Fruit fly (Drosophila melanogaster): Measurements from ENCODE around the gene Lim1.

- TF ChIP-seq Hr39 (GFP tag; optimal IDR thresholded peaks at IDR 0.05) (no peak), CG31627 (GFP tag; optimal IDR thresholded peaks at IDR 0.05) (no peak), CG6276 (GFP tag; optimal IDR thresholded peaks at IDR 0.05) (no peak), esn (GFP tag; optimal IDR thresholded peaks at IDR 0.05) (no peak), eg (GFP tag; IDR thresholded peaks at IDR 0.05) (peak; percentile 53; the same call in 1 of the 3 replicates), CG32006 (GFP tag; optimal IDR thresholded peaks at IDR 0.05) (no peak)
Observed at dm6 chrX:8805729-8806128, at the start of gene Lim1.
